Fruit fly (Drosophila melanogaster): ENCODE data around the gene Cpr78E.

DNA sequence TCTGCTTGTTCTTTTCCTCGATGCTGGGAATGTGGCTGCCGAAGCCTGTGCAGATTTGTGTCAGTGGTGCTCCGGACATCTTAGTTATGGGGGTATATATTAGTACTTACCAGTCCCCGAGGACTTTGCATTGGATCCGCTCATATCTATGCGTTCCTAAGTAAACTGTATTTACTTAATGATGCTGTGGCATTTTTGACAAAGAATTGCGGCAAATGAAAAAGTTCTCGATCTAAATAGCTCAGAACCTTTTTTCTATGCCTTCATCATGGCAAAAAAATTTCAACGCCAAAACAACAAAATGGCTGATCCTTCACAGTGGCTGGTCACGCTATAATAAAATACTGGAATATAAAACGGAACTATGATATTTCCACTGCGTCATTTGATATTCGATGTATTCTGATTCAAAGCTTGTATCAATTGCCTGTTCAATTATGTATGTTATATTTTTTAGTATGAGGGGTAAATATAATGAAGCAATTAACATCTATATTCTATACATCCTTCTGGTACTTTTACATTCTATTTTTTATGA is 32.6 kb downstream of the Cpr78E start, which contains the start of gene MED1:
- TF ChIP-seq psq (optimal IDR thresholded peaks at IDR 0.05) (no peak), CG8478 (optimal IDR thresholded peaks at IDR 0.05) (no peak), pan (optimal IDR thresholded peaks at IDR 0.05) (no peak), Dll (optimal IDR thresholded peaks at IDR 0.05) (no peak)
